In the genomic region with DNA sequence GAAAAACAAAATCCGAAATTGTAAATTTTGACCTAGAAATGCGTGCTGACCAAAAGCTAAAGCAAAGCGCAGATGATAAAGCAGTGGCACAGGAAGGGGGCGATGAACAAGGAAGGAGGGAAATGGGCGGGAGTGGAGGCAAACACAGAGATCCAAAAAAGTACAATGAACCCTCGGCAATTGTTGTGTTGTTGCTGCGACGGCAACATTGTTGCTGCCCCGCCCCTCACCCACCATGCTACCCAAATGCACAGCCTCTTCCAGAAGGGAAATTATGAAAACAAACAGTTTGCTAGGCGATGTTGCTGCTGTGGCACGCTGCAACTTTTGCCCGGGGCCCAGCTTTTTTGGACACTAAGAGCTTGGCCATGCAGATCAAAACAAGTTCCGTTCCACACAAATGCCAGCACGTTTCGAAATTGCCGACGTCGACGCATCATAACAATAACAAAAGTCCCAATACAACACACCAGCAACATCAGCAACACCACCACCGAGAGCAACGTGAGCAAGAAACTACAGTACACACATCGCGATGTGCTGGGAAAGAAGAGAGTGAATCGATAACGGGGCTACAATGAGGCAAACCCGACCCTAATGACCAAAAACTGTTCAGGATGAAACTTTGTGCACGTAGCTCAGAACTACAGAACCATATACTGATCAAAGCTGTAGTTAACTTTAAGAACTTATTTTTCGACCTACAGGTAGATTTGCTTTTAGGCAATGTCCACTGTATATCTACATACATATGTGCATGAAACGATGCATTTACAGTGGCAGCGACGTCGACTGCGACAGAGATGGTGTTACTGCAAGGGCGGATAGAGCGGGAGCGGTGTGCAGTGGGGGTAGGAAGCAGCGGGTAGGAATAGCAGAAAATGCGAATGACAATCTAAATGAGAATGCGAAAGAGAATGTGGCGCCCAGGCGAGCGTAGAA, we compare ENCODE assay signal across 1 fruit fly cellular context.
A peak's percentile ranks its signal among the peaks of the same experiment; 100 is the strongest.
TF ChIP-seq lines count a peak whose summit lies in the region.

No protein-coding gene starts in this region.

TF ChIP-seq in whole organism, embryonic, 481 proteins besides CTCF, POLR2A, EP300 and RAD21 (continued from another document and continues in another):
- TF ChIP-seq vfl (GFP tag; optimal IDR thresholded peaks at IDR 0.05; lab: Kevin White, UChicago) (no peak), YL-1 (GFP tag; optimal IDR thresholded peaks at IDR 0.05; lab: Kevin White, UChicago) (no peak), CG6654 (GFP tag; optimal IDR thresholded peaks at IDR 0.05; lab: Kevin White, UChicago) (peak; percentile 64), CG15601 (tag; optimal IDR thresholded peaks at IDR 0.05; lab: Kevin White, UChicago) (peak; percentile 77), btn (GFP tag; optimal IDR thresholded peaks at IDR 0.05; lab: Kevin White, UChicago) (peak; percentile 60), CG7271 (tag; optimal IDR thresholded peaks at IDR 0.05; lab: Kevin White, UChicago) (no peak), Ptx1 (GFP tag; IDR thresholded peaks at IDR 0.05; lab: Robert Waterston, UW) (peak; percentile 76), pros (GFP tag; optimal IDR thresholded peaks at IDR 0.05; lab: Kevin White, UChicago) (peak; percentile 65), Neu2 (GFP tag; optimal IDR thresholded peaks at IDR 0.05; lab: Kevin White, UChicago; ENCODE audit: borderline replicate concordance) (no peak), CG7786 (GFP tag; optimal IDR thresholded peaks at IDR 0.05; lab: Kevin White, UChicago) (peak; percentile 64), exex (tag; optimal IDR thresholded peaks at IDR 0.05; lab: Kevin White, UChicago) (no peak), sim (GFP tag; IDR thresholded peaks at IDR 0.05; lab: Robert Waterston, UW) (peak; percentile 21; the same call in 1 of the 2 replicates), CG12744 (GFP tag; optimal IDR thresholded peaks at IDR 0.05; lab: Kevin White, UChicago) (no peak), CG7839 (tag; optimal IDR thresholded peaks at IDR 0.05; lab: Kevin White, UChicago) (peak; percentile 74), Max (GFP tag; optimal IDR thresholded peaks at IDR 0.05; lab: Kevin White, UChicago) (no peak), CG1602 (GFP tag; optimal IDR thresholded peaks at IDR 0.05; lab: Kevin White, UChicago) (peak; percentile 40), Taf1 (GFP tag; IDR thresholded peaks at IDR 0.05; lab: Robert Waterston, UW) (no peak), CG13624 (GFP tag; optimal IDR thresholded peaks at IDR 0.05; lab: Kevin White, UChicago) (peak; percentile 10), tup (GFP tag; optimal IDR thresholded peaks at IDR 0.05; lab: Kevin White, UChicago) (no peak), CG8924 (tag; optimal IDR thresholded peaks at IDR 0.05; lab: Kevin White, UChicago) (peak; percentile 73), p53 (GFP tag; optimal IDR thresholded peaks at IDR 0.05; lab: Kevin White, UChicago) (no peak), zfh1 (GFP tag; IDR thresholded peaks at IDR 0.05; lab: Robert Waterston, UW) (peak; percentile 81), Stat92E (GFP tag; optimal IDR thresholded peaks at IDR 0.05; lab: Kevin White, UChicago) (peak in 1 of 3 experiments; percentile 74), Doc3 (GFP tag; IDR thresholded peaks at IDR 0.05; lab: Robert Waterston, UW; ENCODE audit: partially characterized antibody) (no peak), CG32532 (GFP tag; IDR thresholded peaks at IDR 0.05; lab: Robert Waterston, UW) (0 out of 2 replicates have a peak, but pooled peaks have one; percentile 9), Trl (optimal IDR thresholded peaks at IDR 0.05; lab: Kevin White, UChicago) (peak; percentile 44 to 62), Trl (GFP tag; optimal IDR thresholded peaks at IDR 0.05; lab: Kevin White, UChicago) (peak; percentile 39), nmo (GFP tag; optimal IDR thresholded peaks at IDR 0.05; lab: Kevin White, UChicago) (peak; percentile 81), slbo (GFP tag; IDR thresholded peaks at IDR 0.05; lab: Robert Waterston, UW) (peak; percentile 30; the same call in 1 of the 2 replicates), CG10462 (GFP tag; optimal IDR thresholded peaks at IDR 0.05; lab: Kevin White, UChicago) (peak; percentile 9), CG12071 (GFP tag; optimal IDR thresholded peaks at IDR 0.05; lab: Kevin White, UChicago) (peak; percentile 50), repo (GFP tag; optimal IDR thresholded peaks at IDR 0.05; lab: Kevin White, UChicago) (peak; percentile 50), CG13894 (tag; optimal IDR thresholded peaks at IDR 0.05; lab: Kevin White, UChicago) (no peak), lov (optimal IDR thresholded peaks at IDR 0.05; lab: Kevin White, UChicago) (no peak), lov (GFP tag; IDR thresholded peaks at IDR 0.05; lab: Robert Waterston, UW) (no peak), Sox100B (GFP tag; optimal IDR thresholded peaks at IDR 0.05; lab: Kevin White, UChicago) (peak; percentile 70), CG9609 (GFP tag; optimal IDR thresholded peaks at IDR 0.05; lab: Kevin White, UChicago) (peak; percentile 68), CG10565 (GFP tag; optimal IDR thresholded peaks at IDR 0.05; lab: Kevin White, UChicago) (no peak), shn (GFP tag; optimal IDR thresholded peaks at IDR 0.05; lab: Kevin White, UChicago) (peak; percentile 64), gem (tag; optimal IDR thresholded peaks at IDR 0.05; lab: Kevin White, UChicago) (peak; percentile 81), CG2129 (GFP tag; IDR thresholded peaks at IDR 0.05; lab: Robert Waterston, UW; ENCODE audit: partially characterized antibody) (no peak), gfzf (GFP tag; optimal IDR thresholded peaks at IDR 0.05; lab: Kevin White, UChicago) (no peak), cwo (GFP tag; optimal IDR thresholded peaks at IDR 0.05; lab: Kevin White, UChicago) (peak; percentile 36), br (optimal IDR thresholded peaks at IDR 0.05; lab: Kevin White, UChicago) (no peak), Usf (GFP tag; optimal IDR thresholded peaks at IDR 0.05; lab: Kevin White, UChicago) (no peak), sna (GFP tag; IDR thresholded peaks at IDR 0.05; lab: Robert Waterston, UW; ENCODE audit: partially characterized antibody) (no peak), CG17186 (GFP tag; optimal IDR thresholded peaks at IDR 0.05; lab: Kevin White, UChicago) (no peak), Dfd (GFP tag; optimal IDR thresholded peaks at IDR 0.05; lab: Kevin White, UChicago) (no peak), CG7556 (GFP tag; optimal IDR thresholded peaks at IDR 0.05; lab: Kevin White, UChicago) (peak; percentile 51), seq (GFP tag; IDR thresholded peaks at IDR 0.05; lab: Robert Waterston, UW) (0 out of 2 replicates have a peak, but pooled peaks have one; percentile 25), lbe (GFP tag; optimal IDR thresholded peaks at IDR 0.05; lab: Kevin White, UChicago) (peak; percentile 17), pum (GFP tag; optimal IDR thresholded peaks at IDR 0.05; lab: Kevin White, UChicago) (peak; percentile 76), CG15073 (GFP tag; optimal IDR thresholded peaks at IDR 0.05; lab: Kevin White, UChicago) (no peak), CG10431 (GFP tag; optimal IDR thresholded peaks at IDR 0.05; lab: Kevin White, UChicago) (peak; percentile 10), run (tag; optimal IDR thresholded peaks at IDR 0.05; lab: Kevin White, UChicago) (peak; percentile 52), maf-S (GFP tag; optimal IDR thresholded peaks at IDR 0.05; lab: Kevin White, UChicago) (peak; percentile 48), Lhr (GFP tag; optimal IDR thresholded peaks at IDR 0.05; lab: Kevin White, UChicago) (peak; percentile 24), CG9876 (GFP tag; optimal IDR thresholded peaks at IDR 0.05; lab: Kevin White, UChicago) (no peak), CG17328 (GFP tag; IDR thresholded peaks at IDR 0.05; lab: Robert Waterston, UW) (peak; percentile 77), CG31365 (tag; optimal IDR thresholded peaks at IDR 0.05; lab: Kevin White, UChicago) (peak; percentile 24), Sry-δ (GFP tag; optimal IDR thresholded peaks at IDR 0.05; lab: Kevin White, UChicago) (no peak), z (GFP tag; IDR thresholded peaks at IDR 0.05; lab: Robert Waterston, UW) (no peak), CG6175 (GFP tag; IDR thresholded peaks at IDR 0.05; lab: Robert Waterston, UW) (no peak), CG6813 (GFP tag; optimal IDR thresholded peaks at IDR 0.05; lab: Kevin White, UChicago) (peak; percentile 45), Poxn (GFP tag; IDR thresholded peaks at IDR 0.05; lab: Robert Waterston, UW) (no peak), CG7745 (tag; optimal IDR thresholded peaks at IDR 0.05; lab: Kevin White, UChicago) (no peak), Doc2 (GFP tag; IDR thresholded peaks at IDR 0.05; lab: Robert Waterston, UW) (no peak), odd (GFP tag; optimal IDR thresholded peaks at IDR 0.05; lab: Kevin White, UChicago) (no peak), CG10321 (GFP tag; IDR thresholded peaks at IDR 0.05; lab: Robert Waterston, UW) (no peak), CG6765 (GFP tag; optimal IDR thresholded peaks at IDR 0.05; lab: Kevin White, UChicago) (no peak), H2.0 (GFP tag; IDR thresholded peaks at IDR 0.05; lab: Robert Waterston, UW) (peak; percentile 68), CG10654 (GFP tag; optimal IDR thresholded peaks at IDR 0.05; lab: Kevin White, UChicago) (peak; percentile 45), al (GFP tag; IDR thresholded peaks at IDR 0.05; lab: Robert Waterston, UW) (no peak), h (optimal IDR thresholded peaks at IDR 0.05; lab: Kevin White, UChicago) (no peak), Med (GFP tag; lab: Kevin White, UChicago) (peak; percentile 89), Fer2 (tag; optimal IDR thresholded peaks at IDR 0.05; lab: Kevin White, UChicago) (no peak), CG3281 (GFP tag; optimal IDR thresholded peaks at IDR 0.05; lab: Kevin White, UChicago) (no peak), en (GFP tag; optimal IDR thresholded peaks at IDR 0.05; lab: Kevin White, UChicago) (peak; percentile 27), Hmr (GFP tag; optimal IDR thresholded peaks at IDR 0.05; lab: Kevin White, UChicago) (peak; percentile 16), Aef1 (GFP tag; IDR thresholded peaks at IDR 0.05; lab: Robert Waterston, UW) (peak; percentile 49; the same call in 2 of the 3 replicates), BtbVII (GFP tag; optimal IDR thresholded peaks at IDR 0.05; lab: Kevin White, UChicago) (peak; percentile 49), aop (GFP tag; IDR thresholded peaks at IDR 0.05; lab: Robert Waterston, UW) (no peak), Lim3 (GFP tag; IDR thresholded peaks at IDR 0.05; lab: Robert Waterston, UW) (no peak), pita (GFP tag; optimal IDR thresholded peaks at IDR 0.05; lab: Kevin White, UChicago) (no peak), zfh2 (GFP tag; optimal IDR thresholded peaks at IDR 0.05; lab: Kevin White, UChicago) (no peak), esg (GFP tag; conservative IDR thresholded peaks at IDR 0.05; lab: Robert Waterston, UW) (peak; percentile 70), hb (GFP tag; IDR thresholded peaks at IDR 0.05; lab: Robert Waterston, UW; ENCODE audit: partially characterized antibody) (no peak), Drgx (GFP tag; IDR thresholded peaks at IDR 0.05; lab: Robert Waterston, UW) (peak; percentile 89), disco-r (GFP tag; optimal IDR thresholded peaks at IDR 0.05; lab: Kevin White, UChicago) (no peak), stwl (tag; optimal IDR thresholded peaks at IDR 0.05; lab: Kevin White, UChicago) (peak; percentile 20), CG2712 (tag; optimal IDR thresholded peaks at IDR 0.05; lab: Kevin White, UChicago) (peak; percentile 83), CG17829 (tag; optimal IDR thresholded peaks at IDR 0.05; lab: Kevin White, UChicago) (peak; percentile 80), CG33213 (GFP tag; optimal IDR thresholded peaks at IDR 0.05; lab: Kevin White, UChicago) (peak; percentile 19), CG8765 (GFP tag; IDR thresholded peaks at IDR 0.05; lab: Robert Waterston, UW) (peak; percentile 39; the same call in 1 of the 2 replicates), ATbp (GFP tag; optimal IDR thresholded peaks at IDR 0.05; lab: Kevin White, UChicago) (peak; percentile 80), luna (GFP tag; optimal IDR thresholded peaks at IDR 0.05; lab: Kevin White, UChicago) (no peak), CG7987 (GFP tag; optimal IDR thresholded peaks at IDR 0.05; lab: Kevin White, UChicago) (peak; percentile 27), CkIIα-i1 (GFP tag; IDR thresholded peaks at IDR 0.05; lab: Robert Waterston, UW) (no peak), hth (optimal IDR thresholded peaks at IDR 0.05; lab: Kevin White, UChicago) (no peak), CG14667 (GFP tag; IDR thresholded peaks at IDR 0.05; lab: Robert Waterston, UW) (peak; percentile 44; the same call in 1 of the 2 replicates), sens-2 (GFP tag; IDR thresholded peaks at IDR 0.05; lab: Robert Waterston, UW) (peak; percentile 19; the same call in 1 of the 2 replicates), Eip74EF (GFP tag; optimal IDR thresholded peaks at IDR 0.05; lab: Kevin White, UChicago) (peak in 1 of 2 experiments; percentile 38), nerfin-1 (tag; optimal IDR thresholded peaks at IDR 0.05; lab: Kevin White, UChicago) (peak; percentile 73), Hr39 (optimal IDR thresholded peaks at IDR 0.05; lab: Kevin White, UChicago) (no peak), zf30C (GFP tag; optimal IDR thresholded peaks at IDR 0.05; lab: Kevin White, UChicago) (no peak), CG12299 (tag; optimal IDR thresholded peaks at IDR 0.05; lab: Kevin White, UChicago) (peak; percentile 44), CG2875 (GFP tag; optimal IDR thresholded peaks at IDR 0.05; lab: Kevin White, UChicago) (peak; percentile 74), bsh (GFP tag; optimal IDR thresholded peaks at IDR 0.05; lab: Kevin White, UChicago) (peak; percentile 77 to 86), cato (GFP tag; optimal IDR thresholded peaks at IDR 0.05; lab: Kevin White, UChicago; ENCODE audit: borderline replicate concordance) (peak; percentile 13), Gug (GFP tag; IDR thresholded peaks at IDR 0.05; lab: Robert Waterston, UW) (peak; percentile 76; the same call in 3 of the 4 replicates), bbx (GFP tag; IDR thresholded peaks at IDR 0.05; lab: Robert Waterston, UW; ENCODE audit: partially characterized antibody) (no peak), Nf-YC (tag; optimal IDR thresholded peaks at IDR 0.05; lab: Kevin White, UChicago) (peak; percentile 23), Pdp1 (GFP tag; optimal IDR thresholded peaks at IDR 0.05; lab: Kevin White, UChicago) (peak; percentile 42 to 62), Hr51 (GFP tag; optimal IDR thresholded peaks at IDR 0.05; lab: Kevin White, UChicago) (peak in 1 of 2 experiments; percentile 74), CG9215 (GFP tag; IDR thresholded peaks at IDR 0.05; lab: Robert Waterston, UW) (no peak), NFAT (GFP tag; IDR thresholded peaks at IDR 0.05; lab: Robert Waterston, UW) (no peak), Dp (GFP tag; optimal IDR thresholded peaks at IDR 0.05; lab: Kevin White, UChicago) (no peak), CG18764 (GFP tag; optimal IDR thresholded peaks at IDR 0.05; lab: Kevin White, UChicago) (peak; percentile 14), CG34376 (GFP tag; optimal IDR thresholded peaks at IDR 0.05; lab: Kevin White, UChicago) (no peak), dysf (GFP tag; IDR thresholded peaks at IDR 0.05; lab: Robert Waterston, UW) (peak; percentile 58; the same call in 2 of the 3 replicates)
